Fruit fly (Drosophila melanogaster) whole organism, embryonic: ENCODE measurements around the gene Cog2.

Experiments used
- Atf6 ChIP-seq: fragments of 200-800 bp; sonication (Bioruptor generic); IDR thresholded peaks from 2 replicates; pipeline ENCODE4 v1.3.6; 2022; ENCODE audit warnings: missing biosample characterization, missing genetic modification characterization
- Awh ChIP-seq: fragments of 200-800 bp; sonication (Bioruptor generic); IDR thresholded peaks from 2 replicates; pipeline ENCODE4, ENCODE4 v1.3.6; 2022; ENCODE audit warnings: missing biosample characterization, missing genetic modification characterization
- C15 ChIP-seq: fragments of 200-800 bp; sonication (Bioruptor generic); IDR thresholded peaks from 3 replicates; pipeline ENCODE4 v1.3.6; 2022; ENCODE audit warnings: missing biosample characterization, missing genetic modification characterization
- CG10979 ChIP-seq: fragments of 200-800 bp; sonication (Bioruptor generic); optimal IDR thresholded peaks from 2 replicates; lab custom pipeline; 2018; ENCODE audit warnings: missing biosample characterization, mild to moderate bottlenecking, missing genetic modification characterization, moderate library complexity
- CG12744 ChIP-seq: fragments of 200-800 bp; sonication (Bioruptor generic); optimal IDR thresholded peaks from 2 replicates; lab custom pipeline; 2016; ENCODE audit warnings: missing biosample characterization, missing genetic modification characterization
- CG13424 ChIP-seq: fragments of 200-800 bp; sonication (Bioruptor generic); optimal IDR thresholded peaks from 2 replicates; lab custom pipeline; 2019; ENCODE audit warnings: missing biosample characterization, mild to moderate bottlenecking, missing genetic modification characterization, moderate library complexity
- CG14860 ChIP-seq: fragments of 200-800 bp; sonication (Bioruptor generic); IDR thresholded peaks from 3 replicates; pipeline ENCODE4 v1.3.6; 2022; ENCODE audit warnings: missing biosample characterization, missing genetic modification characterization; ENCODE audit not compliant: partially characterized antibody
- CG15696 ChIP-seq: fragments of 200-800 bp; sonication (Bioruptor generic); optimal IDR thresholded peaks from 2 replicates; lab custom pipeline; 2019; ENCODE audit warnings: missing biosample characterization, mild to moderate bottlenecking, missing genetic modification characterization, moderate library complexity
- CG16863 ChIP-seq: fragments of 200-800 bp; sonication (Bioruptor generic); optimal IDR thresholded peaks from 3 replicates; lab custom pipeline; 2016; ENCODE audit warnings: missing biosample characterization, missing genetic modification characterization
- CG1792 ChIP-seq: fragments of 200-800 bp; sonication (Bioruptor generic); optimal IDR thresholded peaks from 2 replicates; lab custom pipeline; 2016; ENCODE audit warnings: missing biosample characterization, missing genetic modification characterization
- CG18262 ChIP-seq: fragments of 200-800 bp; optimal IDR thresholded peaks from 3 replicates; lab custom pipeline; 2019; ENCODE audit warnings: missing biosample characterization, mild to moderate bottlenecking, missing genetic modification characterization, moderate library complexity
- CG2678 ChIP-seq: fragments of 200-800 bp; sonication (Bioruptor generic); optimal IDR thresholded peaks from 3 replicates; lab custom pipeline; 2019; ENCODE audit warnings: missing biosample characterization, mild to moderate bottlenecking, missing genetic modification characterization, moderate library complexity
- CG2712 ChIP-seq: fragments of 200-800 bp; optimal IDR thresholded peaks from 3 replicates; lab custom pipeline; 2019; ENCODE audit warnings: missing biosample characterization, mild to moderate bottlenecking, missing genetic modification characterization, moderate library complexity
- CG3163 ChIP-seq: fragments of 200-800 bp; sonication (Bioruptor generic); optimal IDR thresholded peaks from 3 replicates; lab custom pipeline; 2016; ENCODE audit warnings: missing biosample characterization, missing genetic modification characterization
- CG32767 ChIP-seq: fragments of 200-800 bp; sonication (Bioruptor generic); IDR thresholded peaks from 2 replicates; pipeline ENCODE4 v1.3.6; 2022; ENCODE audit warnings: missing biosample characterization, missing genetic modification characterization
- CG3726 ChIP-seq: fragments of 200-800 bp; sonication (Bioruptor generic); IDR thresholded peaks from 3 replicates; pipeline ENCODE4, ENCODE4 v1.3.6; 2022; ENCODE audit warnings: missing biosample characterization, missing genetic modification characterization
- CG42726 ChIP-seq: fragments of 200-800 bp; sonication (Bioruptor generic); IDR thresholded peaks from 2 replicates; pipeline ENCODE4 v1.3.6; 2022; ENCODE audit warnings: missing biosample characterization, missing genetic modification characterization; ENCODE audit not compliant: partially characterized antibody
- CG4328 ChIP-seq: fragments of 200-800 bp; sonication (Bioruptor generic); optimal IDR thresholded peaks from 3 replicates; lab custom pipeline; 2017; ENCODE audit warnings: missing biosample characterization, missing genetic modification reagents, missing genetic modification characterization
- CG4404 ChIP-seq: fragments of 200-800 bp; sonication (Bioruptor generic); IDR thresholded peaks from 2 replicates; pipeline ENCODE4 v1.3.6; 2022; ENCODE audit warnings: missing biosample characterization, missing genetic modification characterization
- CG5245 ChIP-seq: fragments of 200-800 bp; sonication (Bioruptor generic); optimal IDR thresholded peaks from 3 replicates; lab custom pipeline; 2016; ENCODE audit warnings: missing biosample characterization, missing genetic modification characterization
- CG6254 ChIP-seq: fragments of 200-800 bp; sonication (Bioruptor generic); optimal IDR thresholded peaks from 3 replicates; lab custom pipeline; 2017; ENCODE audit warnings: mild to moderate bottlenecking, missing biosample characterization, missing genetic modification reagents, missing genetic modification characterization
- CG6854 ChIP-seq: fragments of 200-800 bp; sonication (Bioruptor generic); optimal IDR thresholded peaks from 3 replicates; lab custom pipeline; 2017; ENCODE audit warnings: missing biosample characterization, mild to moderate bottlenecking, missing genetic modification characterization
- CG7271 ChIP-seq: fragments of 200-800 bp; sonication (Bioruptor generic); optimal IDR thresholded peaks from 2 replicates; lab custom pipeline; 2018; ENCODE audit warnings: missing biosample characterization, mild to moderate bottlenecking, missing genetic modification characterization, moderate library complexity
- CG7556 ChIP-seq: fragments of 200-800 bp; sonication (Bioruptor generic); optimal IDR thresholded peaks from 2 replicates; lab custom pipeline; 2017; ENCODE audit warnings: missing biosample characterization, mild to moderate bottlenecking, missing genetic modification characterization
- CG8290 ChIP-seq, 3 experiments: fragments of 200-800 bp; sonication (Bioruptor generic); optimal IDR thresholded peaks; 2 replicates each; lab custom pipeline; 2016 to 2019; ENCODE audit warnings: missing biosample characterization in 3 of 3, missing genetic modification characterization in 3 of 3, mild to moderate bottlenecking in 2 of 3, moderate library complexity in 1 of 3
- CG8359 ChIP-seq: fragments of 200-800 bp; sonication (Bioruptor generic); optimal IDR thresholded peaks from 2 replicates; lab custom pipeline; 2017; ENCODE audit warnings: missing biosample characterization, mild to moderate bottlenecking, missing genetic modification characterization, borderline replicate concordance
- CHES-1-like ChIP-seq: fragments of 200-800 bp; sonication (Bioruptor generic); optimal IDR thresholded peaks from 2 replicates; lab custom pipeline; 2016; ENCODE audit warnings: missing biosample characterization, missing genetic modification characterization
- Dbx ChIP-seq: fragments of 200-800 bp; sonication (Bioruptor generic); IDR thresholded peaks from 3 replicates; pipeline ENCODE4 v1.3.6; 2022; ENCODE audit warnings: missing biosample characterization, missing genetic modification characterization
- E2f1 ChIP-seq: fragments of 200-800 bp; sonication (Bioruptor generic); IDR thresholded peaks from 2 replicates; pipeline ENCODE4 v1.3.6; 2022; ENCODE audit warnings: missing biosample characterization, missing genetic modification characterization
- Elba2 ChIP-seq: fragments of 200-800 bp; sonication (Bioruptor generic); optimal IDR thresholded peaks from 3 replicates; lab custom pipeline; 2016; ENCODE audit warnings: missing biosample characterization, missing genetic modification characterization
- Sox100B ChIP-seq: fragments of 200-800 bp; sonication (Bioruptor generic); optimal IDR thresholded peaks from 3 replicates; lab custom pipeline; 2018; ENCODE audit warnings: missing biosample characterization, mild to moderate bottlenecking, missing genetic modification characterization
- amos ChIP-seq: fragments of 200-800 bp; sonication (Bioruptor generic); IDR thresholded peaks from 2 replicates; pipeline ENCODE4 v1.3.6; 2022; ENCODE audit warnings: missing biosample characterization, missing genetic modification characterization; ENCODE audit not compliant: partially characterized antibody
- bcd ChIP-seq: fragments of 200-800 bp; sonication (Bioruptor generic); optimal IDR thresholded peaks from 2 replicates; lab custom pipeline; 2017; ENCODE audit warnings: missing biosample characterization, mild to moderate bottlenecking, missing genetic modification characterization
- br ChIP-seq: fragments of >200 bp; optimal IDR thresholded peaks from 2 replicates; lab custom pipeline; 2017
- bsh ChIP-seq, 2 experiments: fragments of 200-800 bp; sonication (Bioruptor generic); optimal IDR thresholded peaks; 2 replicates each; lab custom pipeline; 2017 to 2018; ENCODE audit warnings: mild to moderate bottlenecking in 2 of 2, missing biosample characterization in 2 of 2, missing genetic modification characterization in 2 of 2, moderate library complexity in 1 of 2
- cato ChIP-seq: fragments of 200-800 bp; sonication (Bioruptor generic); optimal IDR thresholded peaks from 2 replicates; lab custom pipeline; 2016; ENCODE audit warnings: missing biosample characterization, missing genetic modification characterization, borderline replicate concordance
- chm ChIP-seq: fragments of 200-800 bp; sonication (Bioruptor generic); IDR thresholded peaks from 2 replicates; pipeline ENCODE4 v1.3.6; 2022; ENCODE audit warnings: missing biosample characterization, missing genetic modification characterization
- dysf ChIP-seq: fragments of 200-800 bp; sonication (Bioruptor generic); IDR thresholded peaks from 3 replicates; pipeline ENCODE4 v1.3.6; 2022; ENCODE audit warnings: missing biosample characterization, missing genetic modification characterization
- eyg ChIP-seq: fragments of 200-800 bp; sonication (Bioruptor generic); optimal IDR thresholded peaks from 3 replicates; lab custom pipeline; 2016; ENCODE audit warnings: missing biosample characterization, missing genetic modification characterization
- fd64A ChIP-seq: fragments of 200-800 bp; sonication (Bioruptor generic); optimal IDR thresholded peaks from 3 replicates; lab custom pipeline; 2018; ENCODE audit warnings: missing biosample characterization, mild to moderate bottlenecking, missing genetic modification characterization
- grau ChIP-seq: fragments of 200-800 bp; optimal IDR thresholded peaks from 3 replicates; lab custom pipeline; 2019; ENCODE audit warnings: missing biosample characterization, mild to moderate bottlenecking, missing genetic modification characterization, moderate library complexity
- ham ChIP-seq: fragments of 200-800 bp; sonication (Bioruptor generic); IDR thresholded peaks from 2 replicates; pipeline ENCODE4 v1.3.6; 2022; ENCODE audit warnings: missing biosample characterization, missing genetic modification characterization
- inv ChIP-seq: fragments of 200-800 bp; sonication (Bioruptor generic); IDR thresholded peaks from 2 replicates; pipeline ENCODE4 v1.3.6; 2022; ENCODE audit warnings: missing biosample characterization, missing genetic modification characterization; ENCODE audit not compliant: partially characterized antibody
- jing ChIP-seq: fragments of 200-800 bp; sonication (Bioruptor generic); optimal IDR thresholded peaks from 2 replicates; lab custom pipeline; 2018; ENCODE audit warnings: missing biosample characterization, mild to moderate bottlenecking, missing genetic modification characterization
- nom ChIP-seq: fragments of 200-800 bp; sonication (Bioruptor generic); optimal IDR thresholded peaks from 2 replicates; lab custom pipeline; 2017; ENCODE audit warnings: missing biosample characterization, missing genetic modification characterization, mild to moderate bottlenecking, moderate library complexity, missing genetic modification reagents
- onecut ChIP-seq: fragments of 200-800 bp; sonication (Bioruptor generic); IDR thresholded peaks from 2 replicates; pipeline ENCODE4 v1.3.6; 2022; ENCODE audit warnings: missing biosample characterization, missing genetic modification characterization
- peb ChIP-seq: fragments of 200-800 bp; sonication (Bioruptor generic); IDR thresholded peaks from 2 replicates; pipeline ENCODE4 v1.3.6; 2022; ENCODE audit warnings: missing biosample characterization, missing genetic modification characterization
- shn ChIP-seq: fragments of 200-800 bp; sonication (Bioruptor generic); optimal IDR thresholded peaks from 3 replicates; lab custom pipeline; 2016; ENCODE audit warnings: missing biosample characterization, missing genetic modification characterization

Gene Cog2

DNA sequence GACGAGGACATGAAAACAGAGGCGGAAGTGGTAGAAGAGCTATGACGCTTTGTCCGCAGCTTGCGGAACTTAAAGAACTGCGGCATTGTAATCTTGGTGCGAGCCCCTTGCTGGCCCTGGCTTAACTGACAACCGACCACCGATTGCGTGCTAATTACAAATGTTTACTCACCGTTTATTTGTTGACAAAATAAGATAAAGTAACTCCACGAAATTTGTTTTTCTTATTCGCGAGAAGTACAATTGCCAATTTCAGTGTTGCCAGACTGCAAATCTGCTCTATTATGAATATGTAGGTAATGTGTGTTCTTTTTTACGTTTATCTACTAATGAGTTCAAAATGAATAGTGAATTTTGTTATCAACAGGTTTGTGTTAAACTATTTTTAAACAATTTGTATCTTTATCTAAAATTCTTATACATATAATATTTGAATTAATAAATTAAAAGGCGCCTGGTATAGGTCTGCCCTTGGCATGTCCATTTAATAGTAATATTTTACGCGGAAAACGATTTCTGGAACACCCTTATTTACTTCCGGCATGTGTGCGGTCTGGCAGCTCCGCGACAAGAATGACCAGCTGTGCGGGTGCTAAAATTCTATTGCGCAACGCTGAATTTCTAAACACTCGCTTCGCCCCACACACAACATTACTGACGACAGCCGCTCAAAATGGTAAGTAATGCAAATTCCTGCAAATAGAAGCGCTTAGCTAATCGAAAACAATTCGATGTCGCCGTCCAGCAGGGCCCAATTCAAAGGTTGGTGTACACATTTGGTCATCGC is 4.6 kb downstream of the Cog2 start, which contains the start of the genes Atg4b and Hibch (continued):
- peak; percentile 52 for TF ChIP-seq CG8359 (GFP tag; lab: Kevin White, UChicago)
- TF ChIP-seq CG3726 (GFP tag; lab: Robert Waterston, UW): peak; percentile 69; the same call in 2 of the 3 replicates
- TF ChIP-seq Atf6: peak; percentile 83; the same call in 1 of the 2 replicates
- peak; percentile 68 for TF ChIP-seq E2f1
- 0 out of 3 replicates have a peak, but pooled peaks have one; percentile 18 for TF ChIP-seq C15 (GFP tag; lab: Robert Waterston, UW)
- 0 out of 2 replicates have a peak, but pooled peaks have one; percentile 47 for TF ChIP-seq Awh
- TF ChIP-seq CG13424: peak; percentile 91
- TF ChIP-seq CG12744 (GFP tag; lab: Kevin White, UChicago): no peak
- peak; percentile 64 for TF ChIP-seq CG42726 (GFP tag; lab: Robert Waterston, UW)
- TF ChIP-seq CG5245 (GFP tag; lab: Kevin White, UChicago): peak; percentile 70
- TF ChIP-seq dysf (GFP tag; lab: Robert Waterston, UW): peak; percentile 85
- TF ChIP-seq cato (GFP tag; lab: Kevin White, UChicago): peak; percentile 58
- TF ChIP-seq ham (GFP tag; lab: Robert Waterston, UW): no peak
- peak; percentile 91 for TF ChIP-seq CG15696 (tag; lab: Kevin White, UChicago)
- TF ChIP-seq CG4328 (GFP tag; lab: Kevin White, UChicago): peak; percentile 79
- peak; percentile 41; the same call in 1 of the 2 replicates for TF ChIP-seq amos (GFP tag; lab: Robert Waterston, UW)
- TF ChIP-seq CG14860: no peak
- TF ChIP-seq CG7271 (tag; lab: Kevin White, UChicago): no peak
- peak; percentile 86 for TF ChIP-seq bcd (GFP tag; lab: Kevin White, UChicago)
- TF ChIP-seq bsh (GFP tag; optimal IDR thresholded peaks at IDR 0.05; lab: Kevin White, UChicago): peak; percentile 38 to 79
- peak; percentile 87 for TF ChIP-seq CG18262 (tag; lab: Kevin White, UChicago)
- peak; percentile 75 for TF ChIP-seq nom (GFP tag; lab: Kevin White, UChicago)
- TF ChIP-seq eyg: no peak
- TF ChIP-seq peb (GFP tag; lab: Robert Waterston, UW): peak; percentile 29; the same call in 1 of the 2 replicates
- peak; percentile 93 for TF ChIP-seq CG2678 (tag; lab: Kevin White, UChicago)
- TF ChIP-seq CG7556: peak; percentile 87
- TF ChIP-seq grau (tag; lab: Kevin White, UChicago): peak; percentile 89
- no peak for TF ChIP-seq shn (GFP tag; lab: Kevin White, UChicago)
- TF ChIP-seq Elba2 (GFP tag; lab: Kevin White, UChicago): peak; percentile 84
- no peak for TF ChIP-seq CG1792
- TF ChIP-seq Sox100B (GFP tag; lab: Kevin White, UChicago): no peak
- TF ChIP-seq CG4404: peak; percentile 87
- TF ChIP-seq fd64A (GFP tag; lab: Kevin White, UChicago): no peak
- TF ChIP-seq CG2712 (tag; lab: Kevin White, UChicago): peak; percentile 92
- peak; percentile 59; the same call in 1 of the 2 replicates for TF ChIP-seq CG32767 (GFP tag; lab: Robert Waterston, UW)
- TF ChIP-seq CG16863 (GFP tag; lab: Kevin White, UChicago): peak; percentile 0
- no peak for TF ChIP-seq CG3163 (GFP tag; lab: Kevin White, UChicago)
- TF ChIP-seq CG8290 (GFP tag; optimal IDR thresholded peaks at IDR 0.05; lab: Kevin White, UChicago): no peak
- TF ChIP-seq CG8290 (tag; optimal IDR thresholded peaks at IDR 0.05; lab: Kevin White, UChicago): peak; percentile 48 to 54
- TF ChIP-seq onecut (GFP tag; lab: Robert Waterston, UW): peak; percentile 49
- TF ChIP-seq br (lab: Kevin White, UChicago): no peak
- 0 out of 2 replicates have a peak, but pooled peaks have one; percentile 42 for TF ChIP-seq chm
- TF ChIP-seq CG6254: peak; percentile 70
- TF ChIP-seq inv (GFP tag; lab: Robert Waterston, UW): no peak
- peak; percentile 84 for TF ChIP-seq CG10979 (tag; lab: Kevin White, UChicago)
- no peak for TF ChIP-seq jing
- TF ChIP-seq CG6854: peak; percentile 36
- TF ChIP-seq CHES-1-like (GFP tag; lab: Kevin White, UChicago): peak; percentile 5
- TF ChIP-seq Dbx (GFP tag; lab: Robert Waterston, UW): peak; percentile 81
